Fruit fly (Drosophila melanogaster): ENCODE results near the gene CG17294.

Gene CG17294

dm6 chr2L:8403286-8404270 lies 26.7 kb downstream of the CG17294 start, which contains the start of gene emb (continued):
- TF ChIP-seq chinmo (GFP tag; IDR thresholded peaks at IDR 0.05; ENCODE audit: partially characterized antibody), result peak; percentile 98
- TF ChIP-seq aop (GFP tag; IDR thresholded peaks at IDR 0.05), result 0 out of 2 replicates have a peak, but pooled peaks have one; percentile 30
- TF ChIP-seq CG10267 (tag; optimal IDR thresholded peaks at IDR 0.05), result peak; percentile 74
- peak; percentile 38 for TF ChIP-seq CG12236 (GFP tag; optimal IDR thresholded peaks at IDR 0.05)
- peak; percentile 30 for TF ChIP-seq Fer3 (tag; optimal IDR thresholded peaks at IDR 0.05)
- TF ChIP-seq CG3847 (GFP tag; IDR thresholded peaks at IDR 0.05), result peak; percentile 59
- peak; percentile 43 for TF ChIP-seq Hr3 (GFP tag; optimal IDR thresholded peaks at IDR 0.05)
- TF ChIP-seq chm (GFP tag; IDR thresholded peaks at IDR 0.05), result peak; percentile 17; the same call in 1 of the 2 replicates
- no peak for TF ChIP-seq odd (GFP tag; optimal IDR thresholded peaks at IDR 0.05)
- TF ChIP-seq CG4820 (GFP tag; optimal IDR thresholded peaks at IDR 0.05), result peak; percentile 48
- no peak for TF ChIP-seq Dip2 (GFP tag; IDR thresholded peaks at IDR 0.05)
- peak; percentile 23 for TF ChIP-seq Bdp1 (GFP tag; optimal IDR thresholded peaks at IDR 0.05)
- TF ChIP-seq Blimp-1 (GFP tag; optimal IDR thresholded peaks at IDR 0.05), result no peak
- peak; percentile 99 for TF ChIP-seq cg (GFP tag; optimal IDR thresholded peaks at IDR 0.05)
- TF ChIP-seq CG2116 (GFP tag; optimal IDR thresholded peaks at IDR 0.05), result peak; percentile 100
- TF ChIP-seq Myb (GFP tag; optimal IDR thresholded peaks at IDR 0.05), result peak; percentile 59
- TF ChIP-seq Hmr (GFP tag; optimal IDR thresholded peaks at IDR 0.05), result peak; percentile 80
- TF ChIP-seq CG14014 (GFP tag; IDR thresholded peaks at IDR 0.05), result 0 out of 2 replicates have a peak, but pooled peaks have one; percentile 19
- peak; percentile 21; the same call in 1 of the 2 replicates for TF ChIP-seq lmd (GFP tag; IDR thresholded peaks at IDR 0.05)
- TF ChIP-seq CoRest (tag; optimal IDR thresholded peaks at IDR 0.05), result no peak
- TF ChIP-seq esg (GFP tag; conservative IDR thresholded peaks at IDR 0.05), result no peak
- TF ChIP-seq zen2 (GFP tag; IDR thresholded peaks at IDR 0.05; ENCODE audit: partially characterized antibody), result peak; percentile 93
- TF ChIP-seq gfzf (GFP tag; optimal IDR thresholded peaks at IDR 0.05), result peak; percentile 69
- peak; percentile 42; the same call in 1 of the 2 replicates for TF ChIP-seq ara (GFP tag; IDR thresholded peaks at IDR 0.05)
- TF ChIP-seq Taf1 (GFP tag; IDR thresholded peaks at IDR 0.05), result 0 out of 2 replicates have a peak, but pooled peaks have one; percentile 24
- peak; percentile 99 for TF ChIP-seq CG11560 (tag; IDR thresholded peaks at IDR 0.05)
- 0 out of 3 replicates have a peak, but pooled peaks have one; percentile 9 for TF ChIP-seq otp (GFP tag; IDR thresholded peaks at IDR 0.05)
- peak; percentile 37; the same call in 1 of the 2 replicates for TF ChIP-seq Xrp1 (GFP tag; IDR thresholded peaks at IDR 0.05)
- TF ChIP-seq sna (GFP tag; IDR thresholded peaks at IDR 0.05; ENCODE audit: partially characterized antibody), result peak; percentile 93
- TF ChIP-seq slou (GFP tag; optimal IDR thresholded peaks at IDR 0.05), result peak; percentile 2
- peak; percentile 44 for TF ChIP-seq CG8924 (tag; optimal IDR thresholded peaks at IDR 0.05)
- TF ChIP-seq CG2202 (tag; optimal IDR thresholded peaks at IDR 0.05), result peak; percentile 11
- peak; percentile 99 for TF ChIP-seq CG14860 (GFP tag; IDR thresholded peaks at IDR 0.05; ENCODE audit: partially characterized antibody)
- peak; percentile 34 for TF ChIP-seq vfl (GFP tag; optimal IDR thresholded peaks at IDR 0.05)
- TF ChIP-seq ssp (GFP tag; IDR thresholded peaks at IDR 0.05), result peak; percentile 68
- TF ChIP-seq CG7963 (GFP tag; IDR thresholded peaks at IDR 0.05; ENCODE audit: partially characterized antibody), result peak; percentile 99
- TF ChIP-seq CG1603 (tag; optimal IDR thresholded peaks at IDR 0.05), result peak; percentile 85
- peak; percentile 68 for TF ChIP-seq phol (tag; optimal IDR thresholded peaks at IDR 0.05)
- TF ChIP-seq sd (tag; optimal IDR thresholded peaks at IDR 0.05), result no peak
- 0 out of 2 replicates have a peak, but pooled peaks have one; percentile 22 for TF ChIP-seq H2.0 (GFP tag; IDR thresholded peaks at IDR 0.05)
- peak; percentile 39; the same call in 1 of the 2 replicates for TF ChIP-seq Atf6 (GFP tag; IDR thresholded peaks at IDR 0.05)
- TF ChIP-seq E2f1 (GFP tag; IDR thresholded peaks at IDR 0.05), result no peak
- peak; percentile 62 for TF ChIP-seq mam (GFP tag; optimal IDR thresholded peaks at IDR 0.05)
- TF ChIP-seq lola (GFP tag; optimal IDR thresholded peaks at IDR 0.05), result peak in 1 of 3 experiments; percentile 38
- TF ChIP-seq Elba2 (GFP tag; optimal IDR thresholded peaks at IDR 0.05), result peak; percentile 14
- TF ChIP-seq Drgx (GFP tag; IDR thresholded peaks at IDR 0.05), result peak; percentile 39; the same call in 1 of the 2 replicates
- peak; percentile 19 for TF ChIP-seq D19A (tag; optimal IDR thresholded peaks at IDR 0.05)
